Worm (Caenorhabditis elegans) whole organism, L3 larva: ENCODE data around the gene sqd-1.

Experiments
- ZK546.5 ChIP-seq: sonication (generic microtip); optimal IDR thresholded peaks from 2 replicates; lab custom pipeline; 2017; ENCODE audit warnings: missing biosample characterization, missing genetic modification characterization
- ama-1 ChIP-seq: fragments of 150-350 bp; optimal IDR thresholded peaks from 2 replicates; lab custom pipeline; 2018
- ceh-82 ChIP-seq: fragments of 150-350 bp; optimal IDR thresholded peaks from 2 replicates; lab custom pipeline; 2014; ENCODE audit warnings: missing biosample characterization, missing genetic modification characterization
- egl-27 ChIP-seq: sonication (generic microtip); optimal IDR thresholded peaks from 4 replicates; lab custom pipeline; 2017; ENCODE audit warnings: missing biosample characterization, missing genetic modification reagents, missing genetic modification characterization
- fos-1 ChIP-seq: fragments of 150-350 bp; optimal IDR thresholded peaks from 2 replicates; lab custom pipeline; 2014; ENCODE audit warnings: missing biosample characterization, missing genetic modification characterization
- nhr-43 ChIP-seq: sonication (generic microtip); optimal IDR thresholded peaks from 2 replicates; lab custom pipeline; 2016; ENCODE audit warnings: mild to moderate bottlenecking, missing genetic modification characterization, missing compliant biosample characterization; ENCODE audit not compliant: poor library complexity, severe bottlenecking
- pha-4 ChIP-seq: fragments of 150-350 bp; optimal IDR thresholded peaks from 2 replicates; lab custom pipeline; 2014; ENCODE audit warnings: missing biosample characterization, missing genetic modification reagents, missing genetic modification characterization
- pqm-1 ChIP-seq: fragments of 150-350 bp; optimal IDR thresholded peaks from 2 replicates; lab custom pipeline; 2017; ENCODE audit warnings: missing biosample characterization, missing genetic modification characterization, inconsistent platforms
- skn-1 ChIP-seq: fragments of 150-350 bp; optimal IDR thresholded peaks from 2 replicates; lab custom pipeline; 2014; ENCODE audit warnings: missing biosample characterization, missing genetic modification characterization
- unc-62 ChIP-seq: fragments of 150-350 bp; sonication (generic microtip); optimal IDR thresholded peaks from 4 replicates; lab custom pipeline; 2014; ENCODE audit warnings: missing biosample characterization, missing genetic modification reagents, missing genetic modification characterization
- zag-1 ChIP-seq: fragments of 150-350 bp; optimal IDR thresholded peaks from 2 replicates; lab custom pipeline; 2014; ENCODE audit warnings: missing biosample characterization, missing genetic modification characterization

- TF ChIP-seq skn-1 (tag; lab: Kevin White, UChicago) (no peak), pqm-1 (tag; lab: Kevin White, UChicago) (no peak), ama-1 (lab: Kevin White, UChicago) (no peak), fos-1 (tag; lab: Kevin White, UChicago) (no peak), unc-62 (GFP tag; lab: Kevin White, UChicago) (no peak), nhr-43 (tag; lab: Kevin White, UChicago) (no peak), ZK546.5 (tag; lab: Kevin White, UChicago) (no peak), ceh-82 (tag; lab: Kevin White, UChicago) (no peak), zag-1 (no peak), pha-4 (no peak), egl-27 (no peak)
These were observed 24.5 kb upstream of the sqd-1 start for ce11 chrIV:6299523-6299922.
